Worm (Caenorhabditis elegans) whole organism, young adult: ENCODE data around the gene djr-1.2.

Source experiments
- ama-1 ChIP-seq, 3 experiments: fragments of 150-350 bp in 1 of 3; sonication (generic microtip) in 2 of 3; optimal IDR thresholded peaks; 2 replicates each; lab custom pipeline; 2014 to 2018; ENCODE audit warnings: missing biosample characterization in 2 of 3, missing genetic modification characterization in 2 of 3, missing genetic modification reagents in 2 of 3
- ccch-3 ChIP-seq: fragments of 200-800 bp; sonication (Bioruptor generic); optimal IDR thresholded peaks from 2 replicates; lab custom pipeline; 2018; ENCODE audit warnings: mild to moderate bottlenecking, missing genetic modification characterization, missing compliant biosample characterization
- chd-7 ChIP-seq: sonication (generic microtip); optimal IDR thresholded peaks from 2 replicates; lab custom pipeline; 2016; ENCODE audit warnings: mild to moderate bottlenecking, missing genetic modification characterization, moderate library complexity, missing compliant biosample characterization
- madf-6 ChIP-seq: fragments of 200-800 bp; sonication (Bioruptor generic); IDR thresholded peaks from 2 replicates; pipeline ENCODE4 v1.3.6; 2022; ENCODE audit warnings: missing genetic modification reagents, missing genetic modification characterization, missing compliant biosample characterization
- nfya-1 ChIP-seq: sonication (generic microtip); optimal IDR thresholded peaks from 2 replicates; lab custom pipeline; 2017; ENCODE audit warnings: antibody characterized with exemption, missing compliant biosample characterization, missing genetic modification characterization, borderline replicate concordance; ENCODE audit not compliant: insufficient read depth
- nhr-120 ChIP-seq: fragments of 200-800 bp; sonication (Bioruptor generic); IDR thresholded peaks from 2 replicates; pipeline ENCODE4 v1.3.6; 2022; ENCODE audit warnings: missing genetic modification characterization, missing compliant biosample characterization
- rec-8 ChIP-seq, 2 experiments: sonication (generic microtip); optimal IDR thresholded peaks; 2 replicates each; lab custom pipeline; 2016; ENCODE audit warnings: mild to moderate bottlenecking in 2 of 2, missing genetic modification characterization in 2 of 2, missing genetic modification reagents in 2 of 2, missing genotype in 2 of 2, missing biosample characterization in 1 of 2, missing compliant biosample characterization in 1 of 2, moderate library complexity in 1 of 2
- snpc-4 ChIP-seq, 5 experiments: fragments of 150-350 bp in 1 of 5; sonication (generic microtip) in 4 of 5; optimal IDR thresholded peaks; 2 replicates each; lab custom pipeline; 2014 to 2018; ENCODE audit warnings: missing genetic modification characterization in 5 of 5, missing biosample characterization in 3 of 5, antibody characterized with exemption in 2 of 5, mild to moderate bottlenecking in 2 of 5, missing compliant biosample characterization in 2 of 5, missing genotype in 2 of 5, moderate library complexity in 2 of 5, missing genetic modification reagents in 1 of 5

DNA sequence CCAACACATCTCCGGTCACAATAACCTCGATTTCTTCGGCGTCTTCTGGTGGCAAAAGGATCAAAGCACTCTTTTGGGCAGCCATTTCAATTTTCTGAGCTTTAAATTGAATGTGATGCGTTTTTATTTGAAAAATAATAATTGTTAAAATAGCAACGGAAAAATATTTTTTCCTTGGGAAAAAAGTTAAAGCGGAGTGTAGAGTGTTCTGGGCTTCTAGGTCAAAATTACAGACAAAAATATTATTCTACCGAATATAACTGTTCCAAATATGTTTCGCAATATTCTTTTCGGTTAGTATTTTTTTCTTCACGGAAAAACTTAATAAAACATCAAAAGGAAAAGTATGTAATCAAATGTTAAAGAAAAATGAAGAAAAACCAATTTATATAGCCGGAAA is at the start of gene djr-1.2:
- no peak for TF ChIP-seq ama-1 (optimal IDR thresholded peaks at IDR 0.05; lab: Kevin White, UChicago)
- no peak for TF ChIP-seq ama-1 (GFP tag; optimal IDR thresholded peaks at IDR 0.05; lab: Kevin White, UChicago)
- TF ChIP-seq ccch-3 (GFP tag; lab: Kevin White, UChicago): no peak
- no peak for TF ChIP-seq chd-7
- no peak for TF ChIP-seq snpc-4 (GFP tag; optimal IDR thresholded peaks at IDR 0.05; lab: Kevin White, UChicago)
- TF ChIP-seq snpc-4 (tag; optimal IDR thresholded peaks at IDR 0.05; lab: Kevin White, UChicago): no peak
- no peak for TF ChIP-seq madf-6 (GFP tag; lab: Robert Waterston, UW)
- TF ChIP-seq nhr-120 (GFP tag; lab: Robert Waterston, UW): no peak
- TF ChIP-seq rec-8 (tag; optimal IDR thresholded peaks at IDR 0.05; lab: Kevin White, UChicago): no peak
- no peak for TF ChIP-seq nfya-1 (tag; lab: Kevin White, UChicago)
